Fruit fly (Drosophila melanogaster): ENCODE data around the gene grk.
A peak's percentile ranks its signal among the peaks of the same experiment; 100 is the strongest.

grk gene

dm6 chr2L:8473448-8473847 is 40.0 kb upstream of the grk start (continued):
- no peak for TF ChIP-seq rib (GFP tag; IDR thresholded peaks at IDR 0.05)
- no peak for TF ChIP-seq HmgZ (tag; optimal IDR thresholded peaks at IDR 0.05)
- TF ChIP-seq stwl (tag; optimal IDR thresholded peaks at IDR 0.05): no peak
- TF ChIP-seq CG8924 (tag; optimal IDR thresholded peaks at IDR 0.05): peak; percentile 22
- TF ChIP-seq CG10959 (GFP tag; IDR thresholded peaks at IDR 0.05): no peak
- TF ChIP-seq Dbx (GFP tag; IDR thresholded peaks at IDR 0.05): no peak
- TF ChIP-seq crol (GFP tag; IDR thresholded peaks at IDR 0.05): peak; percentile 42; the same call in 1 of the 2 replicates
- no peak for TF ChIP-seq CG10462 (GFP tag; optimal IDR thresholded peaks at IDR 0.05)
- TF ChIP-seq Nf-YB (GFP tag; optimal IDR thresholded peaks at IDR 0.05): peak; percentile 31
- peak; percentile 67 for TF ChIP-seq phol (tag; optimal IDR thresholded peaks at IDR 0.05)
- TF ChIP-seq en (GFP tag; optimal IDR thresholded peaks at IDR 0.05): no peak
- TF ChIP-seq sisA (GFP tag; IDR thresholded peaks at IDR 0.05): no peak
- TF ChIP-seq CG17359 (tag; optimal IDR thresholded peaks at IDR 0.05): peak; percentile 66
- TF ChIP-seq CG12744 (GFP tag; optimal IDR thresholded peaks at IDR 0.05): no peak
- no peak for TF ChIP-seq ham (GFP tag; IDR thresholded peaks at IDR 0.05)
- TF ChIP-seq Gsc (GFP tag; IDR thresholded peaks at IDR 0.05): 0 out of 2 replicates have a peak, but pooled peaks have one; percentile 20
- peak; percentile 15 for TF ChIP-seq tap (tag; optimal IDR thresholded peaks at IDR 0.05)
- peak; percentile 83 for TF ChIP-seq ci (GFP tag; IDR thresholded peaks at IDR 0.05)
- no peak for TF ChIP-seq MTF-1 (GFP tag; optimal IDR thresholded peaks at IDR 0.05; ENCODE audit: borderline replicate concordance)
- no peak; the same call in 1 of the 2 replicates for TF ChIP-seq gt (GFP tag; IDR thresholded peaks at IDR 0.05)
- TF ChIP-seq CG1233 (GFP tag; optimal IDR thresholded peaks at IDR 0.05): peak; percentile 54
- TF ChIP-seq stc (GFP tag; IDR thresholded peaks at IDR 0.05): peak; percentile 72
- TF ChIP-seq TFAM (GFP tag; optimal IDR thresholded peaks at IDR 0.05): no peak
- no peak for TF ChIP-seq CG16779 (GFP tag; IDR thresholded peaks at IDR 0.05)
- TF ChIP-seq bowl (GFP tag; IDR thresholded peaks at IDR 0.05): no peak
- TF ChIP-seq sens-2 (GFP tag; IDR thresholded peaks at IDR 0.05): peak; percentile 67
- peak; percentile 46; the same call in 1 of the 3 replicates for TF ChIP-seq CG11695 (GFP tag; IDR thresholded peaks at IDR 0.05)
- no peak for TF ChIP-seq tll (GFP tag; optimal IDR thresholded peaks at IDR 0.05)
- no peak for TF ChIP-seq Opbp (GFP tag; IDR thresholded peaks at IDR 0.05; ENCODE audit: partially characterized antibody)
- TF ChIP-seq HHEX (GFP tag; optimal IDR thresholded peaks at IDR 0.05): peak; percentile 68
- peak; percentile 40 for TF ChIP-seq CG15514 (GFP tag; optimal IDR thresholded peaks at IDR 0.05)
- peak; percentile 38; the same call in 1 of the 2 replicates for TF ChIP-seq peb (GFP tag; IDR thresholded peaks at IDR 0.05)
- TF ChIP-seq Six4 (GFP tag; optimal IDR thresholded peaks at IDR 0.05): peak; percentile 8
- no peak for TF ChIP-seq Dip2 (GFP tag; IDR thresholded peaks at IDR 0.05)
- no peak for TF ChIP-seq CkIIα-i1 (GFP tag; IDR thresholded peaks at IDR 0.05)
- TF ChIP-seq wek (GFP tag; optimal IDR thresholded peaks at IDR 0.05): no peak
- no peak for TF ChIP-seq Dfd (GFP tag; optimal IDR thresholded peaks at IDR 0.05)
- TF ChIP-seq ato (GFP tag; IDR thresholded peaks at IDR 0.05; ENCODE audit: partially characterized antibody): no peak
- TF ChIP-seq CG9215 (GFP tag; IDR thresholded peaks at IDR 0.05): peak; percentile 51; the same call in 1 of the 2 replicates
- TF ChIP-seq CG12219 (GFP tag; optimal IDR thresholded peaks at IDR 0.05): peak; percentile 35
- TF ChIP-seq Ada2b (GFP tag; IDR thresholded peaks at IDR 0.05): no peak
- TF ChIP-seq CG8944 (GFP tag; optimal IDR thresholded peaks at IDR 0.05): no peak
- TF ChIP-seq Bteb2 (GFP tag; optimal IDR thresholded peaks at IDR 0.05): no peak
- peak; percentile 65 for TF ChIP-seq CG10366 (GFP tag; IDR thresholded peaks at IDR 0.05)
- peak in 1 of 3 experiments; percentile 63 for TF ChIP-seq lola (GFP tag; optimal IDR thresholded peaks at IDR 0.05)
- peak; percentile 47; the same call in 2 of the 3 replicates for TF ChIP-seq croc (GFP tag; conservative IDR thresholded peaks at IDR 0.05)
- no peak for TF ChIP-seq CG13287 (GFP tag; IDR thresholded peaks at IDR 0.05; ENCODE audit: partially characterized antibody)
- no peak for TF ChIP-seq zf30C (GFP tag; optimal IDR thresholded peaks at IDR 0.05)
- peak in 1 of 2 experiments; percentile 38 for TF ChIP-seq dpn (GFP tag; optimal IDR thresholded peaks at IDR 0.05)
- peak; percentile 59 for TF ChIP-seq slbo (GFP tag; IDR thresholded peaks at IDR 0.05)
- no peak for TF ChIP-seq CG11398 (GFP tag; optimal IDR thresholded peaks at IDR 0.05)

Measured in whole organism, embryonic.